Worm (Caenorhabditis elegans) whole organism, L2 larva: Measurements from ENCODE around the gene trf-1.

ENCODE experiments used
- C34F6.9 ChIP-seq: fragments of 150-350 bp; optimal IDR thresholded peaks from 2 replicates; lab custom pipeline; 2014; ENCODE audit warnings: missing biosample characterization, missing genetic modification characterization
- Y55F3AM.14 ChIP-seq: fragments of 200-800 bp; sonication (Bioruptor generic); optimal IDR thresholded peaks from 2 replicates; lab custom pipeline; 2018; ENCODE audit warnings: mild to moderate bottlenecking, missing genetic modification characterization, missing compliant biosample characterization
- alr-1 ChIP-seq: fragments of 150-350 bp; optimal IDR thresholded peaks from 2 replicates; lab custom pipeline; 2014; ENCODE audit warnings: missing biosample characterization, missing genetic modification characterization
- aly-2 ChIP-seq: fragments of 150-350 bp; optimal IDR thresholded peaks from 2 replicates; lab custom pipeline; 2014; ENCODE audit warnings: missing biosample characterization, missing genetic modification characterization
- ama-1 ChIP-seq: fragments of 150-350 bp; optimal IDR thresholded peaks from 2 replicates; lab custom pipeline; 2018; ENCODE audit warnings: inconsistent platforms
- blmp-1 ChIP-seq: sonication (generic microtip); optimal IDR thresholded peaks from 2 replicates; lab custom pipeline; 2017; ENCODE audit warnings: missing genetic modification characterization, mild to moderate bottlenecking, missing compliant biosample characterization, antibody characterized with exemption, moderate library complexity; ENCODE audit not compliant: insufficient read depth
- ceh-16 ChIP-seq: fragments of 150-350 bp; optimal IDR thresholded peaks from 2 replicates; lab custom pipeline; 2014; ENCODE audit warnings: missing biosample characterization, missing genetic modification characterization
- ceh-82 ChIP-seq: fragments of 150-350 bp; optimal IDR thresholded peaks from 2 replicates; lab custom pipeline; 2014; ENCODE audit warnings: missing biosample characterization, missing genetic modification characterization
- crh-2 ChIP-seq: sonication (generic microtip); optimal IDR thresholded peaks from 2 replicates; lab custom pipeline; 2017; ENCODE audit warnings: missing biosample characterization, missing genetic modification characterization
- elt-1 ChIP-seq: fragments of 150-350 bp; optimal IDR thresholded peaks from 2 replicates; lab custom pipeline; 2014; ENCODE audit warnings: missing biosample characterization, missing genetic modification characterization
- fos-1 ChIP-seq: fragments of 150-350 bp; optimal IDR thresholded peaks from 2 replicates; lab custom pipeline; 2014; ENCODE audit warnings: missing biosample characterization, missing genetic modification characterization
- gmeb-1 ChIP-seq: fragments of 150-350 bp; optimal IDR thresholded peaks from 2 replicates; lab custom pipeline; 2014; ENCODE audit warnings: missing biosample characterization, missing genetic modification characterization
- lin-11 ChIP-seq: fragments of 150-350 bp; sonication (generic microtip); optimal IDR thresholded peaks from 2 replicates; lab custom pipeline; 2014; ENCODE audit warnings: missing biosample characterization, missing genetic modification characterization, inconsistent platforms, mixed read lengths
- lin-13 ChIP-seq: fragments of 150-350 bp; optimal IDR thresholded peaks from 2 replicates; lab custom pipeline; 2014; ENCODE audit warnings: missing biosample characterization, missing genetic modification reagents, missing genetic modification characterization
- lin-39 ChIP-seq: fragments of 150-350 bp; optimal IDR thresholded peaks from 2 replicates; lab custom pipeline; 2014; ENCODE audit warnings: missing biosample characterization, missing genetic modification reagents, missing genetic modification characterization
- lsy-2 ChIP-seq, 2 experiments: fragments of 150-350 bp in 1 of 2; sonication (generic microtip) in 1 of 2; optimal IDR thresholded peaks; 2 replicates each; lab custom pipeline; 2014 to 2017; ENCODE audit warnings: missing biosample characterization in 2 of 2, missing genetic modification characterization in 2 of 2
- mab-5 ChIP-seq: fragments of 150-350 bp; optimal IDR thresholded peaks from 2 replicates; lab custom pipeline; 2014; ENCODE audit warnings: missing biosample characterization, missing genetic modification characterization
- mbf-1 ChIP-seq: sonication (generic microtip); optimal IDR thresholded peaks from 2 replicates; lab custom pipeline; 2017; ENCODE audit warnings: missing biosample characterization, missing genetic modification characterization
- mdl-1 ChIP-seq, 2 experiments: fragments of 150-350 bp in 1 of 2; sonication (generic microtip) in 1 of 2; optimal IDR thresholded peaks; 2 replicates each; lab custom pipeline; 2017; ENCODE audit warnings: missing biosample characterization in 2 of 2, missing genetic modification characterization in 2 of 2
- nhr-10 ChIP-seq: sonication (generic microtip); optimal IDR thresholded peaks from 2 replicates; lab custom pipeline; 2017; ENCODE audit warnings: missing biosample characterization, missing genetic modification characterization
- nhr-12 ChIP-seq: fragments of 150-350 bp; optimal IDR thresholded peaks from 2 replicates; lab custom pipeline; 2014; ENCODE audit warnings: missing biosample characterization, missing genetic modification characterization
- nhr-129 ChIP-seq: fragments of 150-350 bp; optimal IDR thresholded peaks from 2 replicates; lab custom pipeline; 2014; ENCODE audit warnings: missing biosample characterization, missing genetic modification characterization
- nhr-21 ChIP-seq: fragments of 150-350 bp; optimal IDR thresholded peaks from 2 replicates; lab custom pipeline; 2014; ENCODE audit warnings: missing biosample characterization, missing genetic modification characterization
- nhr-23 ChIP-seq: fragments of 150-350 bp; optimal IDR thresholded peaks from 2 replicates; lab custom pipeline; 2014; ENCODE audit warnings: missing biosample characterization, missing genetic modification reagents, missing genetic modification characterization
- nhr-25 ChIP-seq: fragments of 150-350 bp; sonication (generic microtip); optimal IDR thresholded peaks from 3 replicates; lab custom pipeline; 2014; ENCODE audit warnings: missing biosample characterization, missing genetic modification characterization
- nhr-6 ChIP-seq: fragments of 150-350 bp; optimal IDR thresholded peaks from 2 replicates; lab custom pipeline; 2014; ENCODE audit warnings: missing biosample characterization, missing genetic modification characterization
- nhr-77 ChIP-seq: fragments of 150-350 bp; optimal IDR thresholded peaks from 2 replicates; lab custom pipeline; 2014; ENCODE audit warnings: missing biosample characterization, missing genetic modification characterization
- peb-1 ChIP-seq: fragments of 150-350 bp; optimal IDR thresholded peaks from 2 replicates; lab custom pipeline; 2014; ENCODE audit warnings: missing biosample characterization, missing genetic modification characterization
- skn-1 ChIP-seq: sonication (generic microtip); optimal IDR thresholded peaks from 2 replicates; lab custom pipeline; 2017; ENCODE audit warnings: missing biosample characterization, missing genetic modification characterization
- sma-9 ChIP-seq, 2 experiments: fragments of 150-350 bp in 1 of 2; sonication (generic microtip) in 1 of 2; optimal IDR thresholded peaks; 2 replicates each; lab custom pipeline; 2014 to 2016; ENCODE audit warnings: missing genetic modification characterization in 2 of 2, mild to moderate bottlenecking in 1 of 2, missing biosample characterization in 1 of 2, missing compliant biosample characterization in 1 of 2, missing genetic modification reagents in 1 of 2, moderate library complexity in 1 of 2
- unc-39 ChIP-seq: fragments of 150-350 bp; optimal IDR thresholded peaks from 2 replicates; lab custom pipeline; 2014; ENCODE audit warnings: missing biosample characterization, missing genetic modification characterization
- unc-55 ChIP-seq: fragments of 150-350 bp; sonication (generic microtip); optimal IDR thresholded peaks from 3 replicates; lab custom pipeline; 2014; ENCODE audit warnings: missing biosample characterization, missing genetic modification reagents, missing genetic modification characterization
- unc-62 ChIP-seq: fragments of 150-350 bp; optimal IDR thresholded peaks from 2 replicates; lab custom pipeline; 2014; ENCODE audit warnings: missing biosample characterization, missing genetic modification reagents, missing genetic modification characterization
- zag-1 ChIP-seq: fragments of 150-350 bp; optimal IDR thresholded peaks from 2 replicates; lab custom pipeline; 2014; ENCODE audit warnings: missing biosample characterization, missing genetic modification characterization
- ztf-11 ChIP-seq: sonication (generic microtip); optimal IDR thresholded peaks from 2 replicates; lab custom pipeline; 2017; ENCODE audit warnings: missing biosample characterization, missing genetic modification characterization

The trf-1 gene

DNA sequence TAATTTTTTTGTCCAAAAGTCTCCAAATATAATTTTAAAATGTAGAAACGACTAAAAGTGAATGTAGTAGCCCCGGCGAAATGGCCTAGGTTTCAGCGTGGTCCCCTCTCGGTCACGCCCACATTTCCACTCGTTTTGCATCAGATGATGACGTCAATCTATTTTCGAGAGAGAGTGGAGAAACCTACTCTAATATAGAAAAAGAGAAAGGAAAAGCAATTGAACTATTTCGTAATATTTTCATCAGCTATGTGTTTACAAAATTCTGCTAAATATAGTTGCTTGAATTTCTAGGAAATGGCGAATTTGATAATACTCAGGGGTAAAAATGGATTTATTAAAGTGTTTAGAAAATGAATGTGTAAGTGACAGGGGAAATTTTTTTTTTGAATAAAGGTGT lies 25.6 kb downstream of the trf-1 start:
- no peak for TF ChIP-seq nhr-6
- TF ChIP-seq ztf-11 (tag; lab: Kevin White, UChicago) = no peak
- no peak for TF ChIP-seq mab-5 (tag; lab: Kevin White, UChicago)
- TF ChIP-seq alr-1 (tag; lab: Kevin White, UChicago) = no peak
- TF ChIP-seq peb-1 (tag; lab: Kevin White, UChicago) = no peak
- peak; percentile 12 for TF ChIP-seq sma-9 (GFP tag; optimal IDR thresholded peaks at IDR 0.05; lab: Kevin White, UChicago)
- TF ChIP-seq sma-9 (tag; optimal IDR thresholded peaks at IDR 0.05; lab: Kevin White, UChicago) = no peak
- TF ChIP-seq nhr-129 (tag; lab: Kevin White, UChicago) = peak; percentile 73
- TF ChIP-seq blmp-1 (tag; lab: Kevin White, UChicago) = no peak
- TF ChIP-seq crh-2 (tag; lab: Kevin White, UChicago) = peak; percentile 66
- peak; percentile 1 for TF ChIP-seq zag-1 (tag; lab: Kevin White, UChicago)
- TF ChIP-seq lsy-2 (tag; optimal IDR thresholded peaks at IDR 0.05; lab: Kevin White, UChicago) = peak in 1 of 2 experiments; percentile 64
- TF ChIP-seq lin-13 = peak; percentile 53
- no peak for TF ChIP-seq nhr-77 (tag; lab: Kevin White, UChicago)
- TF ChIP-seq ceh-82 (tag; lab: Kevin White, UChicago) = no peak
- no peak for TF ChIP-seq nhr-25 (tag; lab: Kevin White, UChicago)
- peak; percentile 73 for TF ChIP-seq C34F6.9 (tag; lab: Kevin White, UChicago)
- peak; percentile 92 for TF ChIP-seq unc-55 (GFP tag; lab: Kevin White, UChicago)
- TF ChIP-seq gmeb-1 = no peak
- TF ChIP-seq mbf-1 = no peak
- TF ChIP-seq nhr-12 = no peak
- TF ChIP-seq lin-39 (tag; lab: Kevin White, UChicago) = no peak
- no peak for TF ChIP-seq Y55F3AM.14
- no peak for TF ChIP-seq elt-1 (tag; lab: Kevin White, UChicago)

DNA sequence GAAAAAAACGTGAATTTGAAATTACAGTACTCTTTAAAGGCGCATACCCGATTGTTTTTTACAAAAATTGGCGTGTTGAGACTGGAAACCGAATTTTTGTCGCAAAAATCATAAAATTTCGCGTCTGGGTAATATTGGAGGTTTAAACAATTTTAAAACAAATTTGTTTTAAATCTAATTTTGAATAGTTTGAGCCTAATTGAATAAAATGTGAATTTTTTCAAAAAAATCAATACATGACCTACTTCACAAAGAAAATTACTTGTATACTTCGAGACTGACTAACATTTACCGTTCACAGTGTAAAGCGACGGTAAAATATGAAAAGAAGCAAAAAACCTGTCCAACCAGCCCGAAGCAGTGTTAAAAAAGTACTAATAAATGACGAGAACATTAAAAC lies 27.0 kb downstream of the trf-1 start:
- TF ChIP-seq ama-1 (lab: Kevin White, UChicago) (peak; percentile 1), ztf-11 (tag; lab: Kevin White, UChicago) (no peak), unc-62 (GFP tag; lab: Kevin White, UChicago) (no peak), nhr-23 (tag; lab: Kevin White, UChicago) (no peak), nhr-10 (tag; lab: Kevin White, UChicago) (no peak)

DNA sequence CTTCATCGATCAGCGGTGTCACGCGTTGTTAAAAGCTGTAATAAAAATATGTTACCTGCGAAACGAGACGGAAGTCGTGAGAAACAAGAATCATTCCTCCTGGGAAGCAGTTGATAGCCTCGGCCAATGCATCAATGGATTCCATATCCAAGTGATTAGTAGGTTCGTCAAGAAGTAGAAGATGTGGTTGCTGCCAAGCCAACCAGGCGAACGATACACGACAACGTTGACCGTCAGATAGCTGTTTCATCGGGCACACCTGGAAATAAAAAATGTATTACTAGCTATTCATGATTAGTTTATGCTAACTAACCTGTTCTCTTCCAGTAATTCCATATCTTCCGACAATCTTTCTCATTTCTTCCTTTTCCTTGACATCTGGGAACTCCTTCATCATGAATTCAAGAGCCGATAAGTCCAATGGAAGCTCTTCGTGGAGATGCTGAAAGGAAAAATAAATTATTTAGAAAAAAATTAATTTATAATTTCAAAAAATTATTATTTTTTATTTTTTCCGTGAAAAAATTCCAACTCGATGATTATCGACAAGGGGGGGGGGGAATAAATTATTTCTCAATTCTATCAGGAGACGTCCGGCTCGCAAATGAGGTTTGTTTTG lies 28.8 kb downstream of the trf-1 start, which contains the start of gene tag-164:
TSS of gene tag-164 (plus strand) at position 569 of the 619 bp plus-strand sequence.
- TF ChIP-seq ama-1 (lab: Kevin White, UChicago) (no peak), nhr-77 (tag; lab: Kevin White, UChicago) (no peak), peb-1 (tag; lab: Kevin White, UChicago) (no peak), nhr-21 (no peak), unc-62 (GFP tag; lab: Kevin White, UChicago) (no peak), nhr-25 (tag; lab: Kevin White, UChicago) (no peak), aly-2 (no peak)

DNA sequence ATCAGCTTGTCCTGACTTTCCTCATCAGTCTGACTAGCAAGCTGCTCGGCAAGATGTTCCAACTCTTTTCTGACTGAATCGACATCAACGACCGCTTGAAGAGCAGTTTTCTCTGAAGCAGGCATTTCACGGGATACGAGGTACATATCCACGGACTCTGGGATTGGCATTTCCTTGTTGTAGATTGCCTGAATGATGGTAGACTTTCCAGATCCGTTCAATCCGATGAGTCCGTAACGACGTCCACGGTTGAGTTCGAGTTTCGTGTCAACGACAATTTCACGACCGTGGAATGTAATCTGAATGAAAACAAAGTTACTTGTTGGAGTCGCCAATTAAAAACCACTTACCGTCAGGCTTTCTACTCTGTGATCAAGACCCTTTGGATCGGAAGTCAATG lies 31.3 kb downstream of the trf-1 start:
- TF ChIP-seq fos-1 = no peak
- no peak for TF ChIP-seq lin-11
- no peak for TF ChIP-seq unc-39 (tag; lab: Kevin White, UChicago)
- no peak for TF ChIP-seq alr-1 (tag; lab: Kevin White, UChicago)
- no peak for TF ChIP-seq ceh-16 (tag; lab: Kevin White, UChicago)
- TF ChIP-seq zag-1 (tag; lab: Kevin White, UChicago) = no peak
- no peak for TF ChIP-seq skn-1 (tag; lab: Kevin White, UChicago)
- no peak for TF ChIP-seq nhr-129 (tag; lab: Kevin White, UChicago)
- no peak for TF ChIP-seq mab-5 (tag; lab: Kevin White, UChicago)
- TF ChIP-seq mdl-1 (tag; optimal IDR thresholded peaks at IDR 0.05; lab: Kevin White, UChicago) = no peak
